Fruit fly (Drosophila melanogaster) whole organism, prepupa: ENCODE measurements around the gene CG42750.

Experiments used
- Blimp-1 ChIP-seq: fragments of 200-800 bp; sonication (Bioruptor generic); optimal IDR thresholded peaks from 3 replicates; lab custom pipeline; 2017; ENCODE audit warnings: missing biosample characterization, missing genetic modification characterization, mild to moderate bottlenecking, moderate library complexity, missing genetic modification reagents
- CG15336 ChIP-seq: fragments of 200-800 bp; sonication (Bioruptor generic); IDR thresholded peaks from 2 replicates; pipeline ENCODE4 v1.3.6; 2022; ENCODE audit warnings: missing biosample characterization, missing genetic modification characterization
- CG8119 ChIP-seq: fragments of 200-800 bp; sonication (Bioruptor generic); IDR thresholded peaks from 3 replicates; pipeline ENCODE4 v1.3.6; 2022; ENCODE audit warnings: missing biosample characterization, missing genetic modification characterization
- Hr38 ChIP-seq: sonication (Bioruptor generic); optimal IDR thresholded peaks from 2 replicates; lab custom pipeline; 2016; ENCODE audit warnings: missing biosample characterization, missing genetic modification characterization
- Sox14 ChIP-seq: fragments of 200-800 bp; sonication (Bioruptor generic); optimal IDR thresholded peaks from 3 replicates; lab custom pipeline; 2016; ENCODE audit warnings: missing biosample characterization, missing genetic modification characterization
- achi ChIP-seq: fragments of 200-800 bp; sonication (Bioruptor generic); optimal IDR thresholded peaks from 3 replicates; lab custom pipeline; 2016; ENCODE audit warnings: missing biosample characterization, missing genetic modification characterization
- dac ChIP-seq: fragments of 200-800 bp; sonication (Bioruptor generic); optimal IDR thresholded peaks from 2 replicates; lab custom pipeline; 2017; ENCODE audit warnings: missing biosample characterization, mild to moderate bottlenecking, missing genetic modification characterization
- svp ChIP-seq: fragments of 200-800 bp; sonication (Bioruptor generic); peaks from one replicate; lab custom pipeline; 2016; ENCODE audit warnings: missing biosample characterization, missing genetic modification characterization

The CG42750 gene

dm6 chr2L:18112435-18112834 is 163.1 kb downstream of the CG42750 start:
- TF ChIP-seq CG15336 (GFP tag; lab: Robert Waterston, UW) (no peak), svp (no peak), Sox14 (GFP tag; lab: Kevin White, UChicago) (no peak), Hr38 (GFP tag; lab: Kevin White, UChicago) (no peak), achi (GFP tag; lab: Kevin White, UChicago) (no peak), CG8119 (GFP tag; lab: Robert Waterston, UW) (no peak), Blimp-1 (no peak), dac (GFP tag; lab: Kevin White, UChicago) (no peak)
